Worm (Caenorhabditis elegans) whole organism, young adult: ENCODE measurements around the gene arrd-6.

Source experiments
- F37B4.10 ChIP-seq: fragments of 200-800 bp; sonication (Bioruptor generic); IDR thresholded peaks from 2 replicates; pipeline ENCODE4 v1.3.6; 2022; ENCODE audit warnings: missing genetic modification characterization, missing compliant biosample characterization
- F52B5.7 ChIP-seq: sonication (generic microtip); optimal IDR thresholded peaks from 2 replicates; lab custom pipeline; 2016; ENCODE audit warnings: mild to moderate bottlenecking, missing genetic modification characterization, missing compliant biosample characterization
- dpl-1 ChIP-seq: fragments of 150-350 bp; optimal IDR thresholded peaks from 2 replicates; lab custom pipeline; 2014; ENCODE audit warnings: missing biosample characterization, missing genetic modification reagents, missing genetic modification characterization
- let-526 ChIP-seq: fragments of 200-800 bp; sonication (Bioruptor generic); IDR thresholded peaks from 2 replicates; pipeline ENCODE4 v1.3.6; 2022; ENCODE audit warnings: missing genetic modification reagents, missing genetic modification characterization, missing compliant biosample characterization

DNA sequence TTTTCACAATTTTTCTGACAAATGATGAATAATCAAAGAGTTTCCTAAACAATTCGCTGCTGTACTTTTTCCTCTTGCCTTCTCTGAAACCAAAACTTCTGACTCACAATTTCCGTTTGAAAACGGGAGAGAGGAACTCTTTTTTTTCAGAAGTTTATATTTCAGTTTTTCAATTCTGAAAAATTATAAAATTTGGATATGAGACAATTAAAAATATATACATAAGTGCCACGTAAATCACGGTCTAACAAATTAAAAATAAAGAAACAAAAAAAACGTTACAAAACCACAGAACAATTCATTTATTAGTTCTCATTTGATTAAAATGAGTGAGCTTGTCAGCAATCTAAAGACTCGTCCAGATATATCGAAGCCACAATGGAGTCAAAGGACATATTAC lies 43.2 kb downstream of the arrd-6 start, which contains the start of gene sfxn-1.2:
- TF ChIP-seq dpl-1 (GFP tag; lab: Kevin White, UChicago) (no peak), let-526 (GFP tag; lab: Robert Waterston, UW) (no peak), F37B4.10 (GFP tag; lab: Robert Waterston, UW) (no peak), F52B5.7 (tag; lab: Kevin White, UChicago) (no peak)
